Worm (Caenorhabditis elegans): ENCODE measurements around the gene frpr-10.

ce11 chrIV:7955849-7956248 is 1.8 kb upstream of the frpr-10 start, which contains the start of gene ceh-19:
- no peak for TF ChIP-seq ceh-9 (tag; optimal IDR thresholded peaks at IDR 0.05)
- TF ChIP-seq nhr-11 (tag; optimal IDR thresholded peaks at IDR 0.05): no peak
- no peak for TF ChIP-seq unc-55 (GFP tag; optimal IDR thresholded peaks at IDR 0.05)
- TF ChIP-seq unc-86 (tag; optimal IDR thresholded peaks at IDR 0.05): no peak
- TF ChIP-seq ama-1 (optimal IDR thresholded peaks at IDR 0.05): no peak
- no peak for TF ChIP-seq ceh-45 (GFP tag; IDR thresholded peaks at IDR 0.05)
- no peak for TF ChIP-seq sdc-2 (tag; optimal IDR thresholded peaks at IDR 0.05)
- TF ChIP-seq ceh-34 (tag; optimal IDR thresholded peaks at IDR 0.05): no peak
- no peak for TF ChIP-seq ztf-16 (tag; optimal IDR thresholded peaks at IDR 0.05)
- TF ChIP-seq nfya-1 (tag; optimal IDR thresholded peaks at IDR 0.05): no peak
- no peak for TF ChIP-seq ceh-22 (tag; optimal IDR thresholded peaks at IDR 0.05)
